1 fruit fly cellular context compared by ENCODE assay signal in the genomic region with DNA sequence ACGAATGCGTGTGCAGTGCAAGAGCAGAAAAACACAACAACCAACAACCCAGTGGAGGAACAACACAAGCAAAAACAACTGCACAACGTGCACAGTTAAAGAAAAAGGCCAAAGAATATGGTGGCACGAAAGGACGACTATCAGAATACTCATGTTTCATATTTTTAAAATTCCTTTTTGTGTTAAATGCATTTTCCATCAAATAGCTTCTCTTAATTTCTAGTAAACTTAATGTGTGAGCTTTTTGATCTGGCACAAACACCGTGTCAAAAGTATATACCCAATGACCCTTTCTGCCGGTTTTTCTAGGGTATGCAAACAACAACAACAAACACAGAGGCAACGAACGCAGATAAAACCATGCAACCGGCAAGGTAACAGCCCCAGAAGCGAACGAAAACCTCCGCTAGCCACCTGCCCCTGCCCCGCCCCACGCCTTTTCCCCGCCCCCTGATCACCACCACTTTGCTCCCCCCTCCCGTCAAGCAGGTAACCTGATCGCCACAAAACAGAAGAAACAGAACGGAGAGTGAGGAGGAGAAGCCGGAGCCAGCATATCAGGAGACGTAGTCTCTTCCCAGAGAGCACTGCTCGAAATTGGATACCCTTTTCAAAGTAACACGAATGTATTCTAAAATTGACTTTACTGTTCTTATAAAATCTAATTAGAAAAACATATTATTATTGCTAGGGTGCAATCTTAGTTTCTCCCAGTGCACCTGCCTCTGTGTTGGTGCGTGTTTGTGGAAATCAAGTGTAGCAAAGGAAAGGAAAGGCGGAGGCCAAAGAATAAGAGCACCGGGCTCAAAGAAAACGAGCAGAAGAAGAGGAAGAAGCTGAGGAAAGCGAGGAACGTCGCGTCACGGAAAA.
TF ChIP-seq lines count a peak whose summit lies in the region.

No protein-coding gene starts in this region.

TF ChIP-seq in whole organism, embryonic, 481 proteins besides CTCF, POLR2A, EP300 and RAD21 (continued from another document and continues in another):
- TF ChIP-seq tin (GFP tag; optimal IDR thresholded peaks at IDR 0.05; lab: Kevin White, UChicago) (peak; percentile 93), corto (GFP tag; optimal IDR thresholded peaks at IDR 0.05; lab: Kevin White, UChicago) (peak; percentile 85), mirr (GFP tag; optimal IDR thresholded peaks at IDR 0.05; lab: Kevin White, UChicago) (no peak), exex (tag; optimal IDR thresholded peaks at IDR 0.05; lab: Kevin White, UChicago) (no peak), CG31224 (GFP tag; IDR thresholded peaks at IDR 0.05; lab: Robert Waterston, UW) (peak; percentile 51; the same call in 1 of the 2 replicates), jumu (GFP tag; optimal IDR thresholded peaks at IDR 0.05; lab: Kevin White, UChicago) (peak; percentile 83), az2 (GFP tag; optimal IDR thresholded peaks at IDR 0.05; lab: Kevin White, UChicago) (peak; percentile 95), HLH3B (GFP tag; IDR thresholded peaks at IDR 0.05; lab: Robert Waterston, UW) (peak; percentile 88), CG5953 (GFP tag; IDR thresholded peaks at IDR 0.05; lab: Robert Waterston, UW) (peak; percentile 91), CG11247 (GFP tag; IDR thresholded peaks at IDR 0.05; lab: Robert Waterston, UW) (peak; percentile 74), chm (GFP tag; IDR thresholded peaks at IDR 0.05; lab: Robert Waterston, UW) (peak; percentile 97), CG1602 (GFP tag; optimal IDR thresholded peaks at IDR 0.05; lab: Kevin White, UChicago) (peak; percentile 96), Gsc (GFP tag; IDR thresholded peaks at IDR 0.05; lab: Robert Waterston, UW) (peak; percentile 83), prd (optimal IDR thresholded peaks at IDR 0.05; lab: Kevin White, UChicago) (no peak), prd (GFP tag; IDR thresholded peaks at IDR 0.05; lab: Robert Waterston, UW) (peak; percentile 98), Fer1 (GFP tag; optimal IDR thresholded peaks at IDR 0.05; lab: Kevin White, UChicago) (no peak), CG3995 (GFP tag; optimal IDR thresholded peaks at IDR 0.05; lab: Kevin White, UChicago) (no peak), Ravus (GFP tag; IDR thresholded peaks at IDR 0.05; lab: Robert Waterston, UW) (peak; percentile 30), CG10274 (GFP tag; optimal IDR thresholded peaks at IDR 0.05; lab: Kevin White, UChicago) (peak; percentile 47), Drgx (GFP tag; IDR thresholded peaks at IDR 0.05; lab: Robert Waterston, UW) (peak; percentile 81), dmrt99B (tag; optimal IDR thresholded peaks at IDR 0.05; lab: Kevin White, UChicago) (peak; percentile 85), CG4282 (GFP tag; optimal IDR thresholded peaks at IDR 0.05; lab: Kevin White, UChicago) (peak; percentile 72), stwl (tag; optimal IDR thresholded peaks at IDR 0.05; lab: Kevin White, UChicago) (peak; percentile 63), hth (optimal IDR thresholded peaks at IDR 0.05; lab: Kevin White, UChicago) (no peak), org-1 (GFP tag; optimal IDR thresholded peaks at IDR 0.05; lab: Kevin White, UChicago) (peak; percentile 85), CG7271 (tag; optimal IDR thresholded peaks at IDR 0.05; lab: Kevin White, UChicago) (peak; percentile 69), gsb-n (tag; optimal IDR thresholded peaks at IDR 0.05; lab: Kevin White, UChicago) (peak; percentile 92), gcm (GFP tag; optimal IDR thresholded peaks at IDR 0.05; lab: Kevin White, UChicago) (peak; percentile 73), Hand (GFP tag; optimal IDR thresholded peaks at IDR 0.05; lab: Kevin White, UChicago) (peak; percentile 12), Dp (GFP tag; optimal IDR thresholded peaks at IDR 0.05; lab: Kevin White, UChicago) (no peak), mam (GFP tag; optimal IDR thresholded peaks at IDR 0.05; lab: Kevin White, UChicago) (peak; percentile 70), CG16813 (GFP tag; IDR thresholded peaks at IDR 0.05; lab: Robert Waterston, UW; ENCODE audit: partially characterized antibody) (no peak), CG14710 (tag; optimal IDR thresholded peaks at IDR 0.05; lab: Kevin White, UChicago) (peak; percentile 94), croc (GFP tag; conservative IDR thresholded peaks at IDR 0.05; lab: Robert Waterston, UW) (peak; percentile 92), vnd (GFP tag; IDR thresholded peaks at IDR 0.05; lab: Robert Waterston, UW; ENCODE audit: partially characterized antibody) (no peak), CG6791 (GFP tag; IDR thresholded peaks at IDR 0.05; lab: Robert Waterston, UW; ENCODE audit: partially characterized antibody) (no peak), CG7839 (tag; optimal IDR thresholded peaks at IDR 0.05; lab: Kevin White, UChicago) (peak; percentile 90), slou (GFP tag; optimal IDR thresholded peaks at IDR 0.05; lab: Kevin White, UChicago) (peak; percentile 53), bsh (GFP tag; optimal IDR thresholded peaks at IDR 0.05; lab: Kevin White, UChicago) (peak; percentile 96 to 97), cad (GFP tag; optimal IDR thresholded peaks at IDR 0.05; lab: Kevin White, UChicago) (no peak), D19B (GFP tag; optimal IDR thresholded peaks at IDR 0.05; lab: Kevin White, UChicago) (peak; percentile 93), Deaf1 (tag; optimal IDR thresholded peaks at IDR 0.05; lab: Kevin White, UChicago) (peak; percentile 4), CG18619 (GFP tag; optimal IDR thresholded peaks at IDR 0.05; lab: Kevin White, UChicago) (peak; percentile 84), Nf-YA (GFP tag; IDR thresholded peaks at IDR 0.05; lab: Robert Waterston, UW) (peak; percentile 67), Rx (GFP tag; IDR thresholded peaks at IDR 0.05; lab: Robert Waterston, UW) (peak; percentile 91), ab (GFP tag; optimal IDR thresholded peaks at IDR 0.05; lab: Kevin White, UChicago) (peak; percentile 90), GATAe (GFP tag; conservative IDR thresholded peaks at IDR 0.05; lab: Robert Waterston, UW) (no peak), sqz (GFP tag; optimal IDR thresholded peaks at IDR 0.05; lab: Kevin White, UChicago) (peak; percentile 49), sisA (GFP tag; IDR thresholded peaks at IDR 0.05; lab: Robert Waterston, UW) (peak; percentile 88), repo (GFP tag; optimal IDR thresholded peaks at IDR 0.05; lab: Kevin White, UChicago) (peak; percentile 79), D (optimal IDR thresholded peaks at IDR 0.05; lab: Kevin White, UChicago) (no peak), D (GFP tag; optimal IDR thresholded peaks at IDR 0.05; lab: Kevin White, UChicago) (peak; percentile 92), ken (GFP tag; IDR thresholded peaks at IDR 0.05; lab: Robert Waterston, UW) (peak; percentile 95), CG17612 (GFP tag; IDR thresholded peaks at IDR 0.05; lab: Robert Waterston, UW) (peak; percentile 44; the same call in 1 of the 2 replicates), H2.0 (GFP tag; IDR thresholded peaks at IDR 0.05; lab: Robert Waterston, UW) (peak; percentile 93), CG11085 (GFP tag; IDR thresholded peaks at IDR 0.05; lab: Robert Waterston, UW) (peak; percentile 68), Mad (GFP tag; optimal IDR thresholded peaks at IDR 0.05; lab: Kevin White, UChicago) (peak; percentile 87), inv (GFP tag; IDR thresholded peaks at IDR 0.05; lab: Robert Waterston, UW; ENCODE audit: partially characterized antibody) (no peak), BtbVII (GFP tag; optimal IDR thresholded peaks at IDR 0.05; lab: Kevin White, UChicago) (no peak), tgo (GFP tag; IDR thresholded peaks at IDR 0.05; lab: Robert Waterston, UW) (peak; percentile 84), p53 (GFP tag; optimal IDR thresholded peaks at IDR 0.05; lab: Kevin White, UChicago) (peak; percentile 65), Vsx1 (GFP tag; optimal IDR thresholded peaks at IDR 0.05; lab: Kevin White, UChicago) (peak; percentile 68), cg (GFP tag; optimal IDR thresholded peaks at IDR 0.05; lab: Kevin White, UChicago) (peak; percentile 85), bcd (GFP tag; optimal IDR thresholded peaks at IDR 0.05; lab: Kevin White, UChicago) (peak; percentile 83), onecut (GFP tag; IDR thresholded peaks at IDR 0.05; lab: Robert Waterston, UW) (peak; percentile 74), Ssrp (tag; optimal IDR thresholded peaks at IDR 0.05; lab: Kevin White, UChicago) (peak; percentile 95), Hr3 (GFP tag; optimal IDR thresholded peaks at IDR 0.05; lab: Kevin White, UChicago) (peak; percentile 93), Ptx1 (GFP tag; IDR thresholded peaks at IDR 0.05; lab: Robert Waterston, UW) (peak; percentile 79), CG32772 (GFP tag; IDR thresholded peaks at IDR 0.05; lab: Robert Waterston, UW) (peak; percentile 90), C15 (GFP tag; IDR thresholded peaks at IDR 0.05; lab: Robert Waterston, UW) (peak; percentile 62; the same call in 1 of the 3 replicates), z (GFP tag; IDR thresholded peaks at IDR 0.05; lab: Robert Waterston, UW) (peak; percentile 67; the same call in 2 of the 3 replicates), vfl (GFP tag; optimal IDR thresholded peaks at IDR 0.05; lab: Kevin White, UChicago) (no peak), CG14441 (GFP tag; IDR thresholded peaks at IDR 0.05; lab: Robert Waterston, UW) (peak; percentile 87), fru (optimal IDR thresholded peaks at IDR 0.05; lab: Kevin White, UChicago) (no peak), Camta (GFP tag; optimal IDR thresholded peaks at IDR 0.05; lab: Kevin White, UChicago) (peak; percentile 94), BEAF-32 (GFP tag; optimal IDR thresholded peaks at IDR 0.05; lab: Kevin White, UChicago) (no peak), CG7963 (GFP tag; IDR thresholded peaks at IDR 0.05; lab: Robert Waterston, UW; ENCODE audit: partially characterized antibody) (no peak), CG7928 (GFP tag; optimal IDR thresholded peaks at IDR 0.05; lab: Kevin White, UChicago) (no peak), CG6272 (GFP tag; IDR thresholded peaks at IDR 0.05; lab: Robert Waterston, UW) (peak; percentile 88), CG30020 (tag; optimal IDR thresholded peaks at IDR 0.05; lab: Kevin White, UChicago) (peak; percentile 74), ato (GFP tag; IDR thresholded peaks at IDR 0.05; lab: Robert Waterston, UW; ENCODE audit: partially characterized antibody) (no peak), hkb (optimal IDR thresholded peaks at IDR 0.05; lab: Kevin White, UChicago) (no peak), hkb (GFP tag; IDR thresholded peaks at IDR 0.05; lab: Robert Waterston, UW) (peak; percentile 83), Tbp (GFP tag; optimal IDR thresholded peaks at IDR 0.05; lab: Kevin White, UChicago) (no peak), CG18476 (GFP tag; optimal IDR thresholded peaks at IDR 0.05; lab: Kevin White, UChicago) (peak; percentile 53), CG11560 (tag; IDR thresholded peaks at IDR 0.05; lab: Robert Waterston, UW) (peak; percentile 75; the same call in 2 of the 3 replicates), Bteb2 (GFP tag; optimal IDR thresholded peaks at IDR 0.05; lab: Kevin White, UChicago) (peak; percentile 45), CG4424 (GFP tag; optimal IDR thresholded peaks at IDR 0.05; lab: Kevin White, UChicago) (peak; percentile 95), CG15696 (tag; optimal IDR thresholded peaks at IDR 0.05; lab: Kevin White, UChicago) (peak; percentile 89), CG13123 (GFP tag; optimal IDR thresholded peaks at IDR 0.05; lab: Kevin White, UChicago) (peak; percentile 79), Pdp1 (GFP tag; optimal IDR thresholded peaks at IDR 0.05; lab: Kevin White, UChicago) (peak; percentile 82 to 90), CG15269 (tag; optimal IDR thresholded peaks at IDR 0.05; lab: Kevin White, UChicago) (peak; percentile 78), trem (tag; optimal IDR thresholded peaks at IDR 0.05; lab: Kevin White, UChicago) (peak; percentile 86), CG10959 (GFP tag; IDR thresholded peaks at IDR 0.05; lab: Robert Waterston, UW) (peak; percentile 96), Trl (optimal IDR thresholded peaks at IDR 0.05; lab: Kevin White, UChicago) (no peak), Trl (GFP tag; optimal IDR thresholded peaks at IDR 0.05; lab: Kevin White, UChicago) (peak; percentile 88), cas (GFP tag; IDR thresholded peaks at IDR 0.05; lab: Robert Waterston, UW) (no peak), Fer2 (tag; optimal IDR thresholded peaks at IDR 0.05; lab: Kevin White, UChicago) (no peak), CG16779 (GFP tag; IDR thresholded peaks at IDR 0.05; lab: Robert Waterston, UW) (no peak), Lpt (GFP tag; optimal IDR thresholded peaks at IDR 0.05; lab: Kevin White, UChicago) (no peak), Atf6 (GFP tag; IDR thresholded peaks at IDR 0.05; lab: Robert Waterston, UW) (no peak; the same call in 1 of the 2 replicates), Jarid2 (GFP tag; optimal IDR thresholded peaks at IDR 0.05; lab: Kevin White, UChicago) (peak; percentile 48), HmgD (GFP tag; optimal IDR thresholded peaks at IDR 0.05; lab: Kevin White, UChicago) (peak; percentile 87), CG8089 (GFP tag; optimal IDR thresholded peaks at IDR 0.05; lab: Kevin White, UChicago) (peak; percentile 94), cato (GFP tag; optimal IDR thresholded peaks at IDR 0.05; lab: Kevin White, UChicago; ENCODE audit: borderline replicate concordance) (peak; percentile 86), insv (GFP tag; optimal IDR thresholded peaks at IDR 0.05; lab: Kevin White, UChicago) (peak in 1 of 2 experiments; percentile 71), CG14860 (GFP tag; IDR thresholded peaks at IDR 0.05; lab: Robert Waterston, UW; ENCODE audit: partially characterized antibody) (no peak), zfh1 (GFP tag; IDR thresholded peaks at IDR 0.05; lab: Robert Waterston, UW) (peak; percentile 97), crp (GFP tag; optimal IDR thresholded peaks at IDR 0.05; lab: Kevin White, UChicago) (peak; percentile 37 to 60), CG17802 (tag; optimal IDR thresholded peaks at IDR 0.05; lab: Kevin White, UChicago) (peak; percentile 83), pros (GFP tag; optimal IDR thresholded peaks at IDR 0.05; lab: Kevin White, UChicago) (peak; percentile 99), CG32532 (GFP tag; IDR thresholded peaks at IDR 0.05; lab: Robert Waterston, UW) (no peak; the same call in 1 of the 2 replicates), Doc3 (GFP tag; IDR thresholded peaks at IDR 0.05; lab: Robert Waterston, UW; ENCODE audit: partially characterized antibody) (no peak), peb (GFP tag; IDR thresholded peaks at IDR 0.05; lab: Robert Waterston, UW) (peak; percentile 92), usp (GFP tag; optimal IDR thresholded peaks at IDR 0.05; lab: Kevin White, UChicago) (no peak), pho (GFP tag; optimal IDR thresholded peaks at IDR 0.05; lab: Kevin White, UChicago) (peak; percentile 7), H15 (GFP tag; IDR thresholded peaks at IDR 0.05; lab: Robert Waterston, UW) (peak; percentile 93), Side (GFP tag; optimal IDR thresholded peaks at IDR 0.05; lab: Kevin White, UChicago) (peak; percentile 76), CG31388 (GFP tag; optimal IDR thresholded peaks at IDR 0.05; lab: Kevin White, UChicago) (peak; percentile 80), HLH4C (GFP tag; IDR thresholded peaks at IDR 0.05; lab: Robert Waterston, UW; ENCODE audit: partially characterized antibody) (no peak)
